Fruit fly (Drosophila melanogaster) whole organism: ENCODE measurements around the gene poe.

Source experiments
- CG8478 ChIP-seq: fragments of >200 bp; optimal IDR thresholded peaks from 2 replicates; lab custom pipeline; 2018; ENCODE audit warnings: inconsistent platforms
- Dll ChIP-seq: fragments of >200 bp; optimal IDR thresholded peaks from 2 replicates; lab custom pipeline; 2017
- EcR ChIP-seq, 2 experiments: fragments of >200 bp; optimal IDR thresholded peaks; 2 replicates each; lab custom pipeline; 2017; ENCODE audit warnings: missing biosample characterization in 2 of 2, missing genetic modification characterization in 2 of 2, missing genetic modification reagents in 2 of 2
- pan ChIP-seq: fragments of >200 bp; optimal IDR thresholded peaks from 2 replicates; lab custom pipeline; 2017
- psq ChIP-seq: fragments of >200 bp; optimal IDR thresholded peaks from 2 replicates; lab custom pipeline; 2017
- usp ChIP-seq: fragments of >200 bp; optimal IDR thresholded peaks from 2 replicates; lab custom pipeline; 2017; ENCODE audit warnings: missing biosample characterization, missing genetic modification characterization, mixed read lengths

poe gene

DNA sequence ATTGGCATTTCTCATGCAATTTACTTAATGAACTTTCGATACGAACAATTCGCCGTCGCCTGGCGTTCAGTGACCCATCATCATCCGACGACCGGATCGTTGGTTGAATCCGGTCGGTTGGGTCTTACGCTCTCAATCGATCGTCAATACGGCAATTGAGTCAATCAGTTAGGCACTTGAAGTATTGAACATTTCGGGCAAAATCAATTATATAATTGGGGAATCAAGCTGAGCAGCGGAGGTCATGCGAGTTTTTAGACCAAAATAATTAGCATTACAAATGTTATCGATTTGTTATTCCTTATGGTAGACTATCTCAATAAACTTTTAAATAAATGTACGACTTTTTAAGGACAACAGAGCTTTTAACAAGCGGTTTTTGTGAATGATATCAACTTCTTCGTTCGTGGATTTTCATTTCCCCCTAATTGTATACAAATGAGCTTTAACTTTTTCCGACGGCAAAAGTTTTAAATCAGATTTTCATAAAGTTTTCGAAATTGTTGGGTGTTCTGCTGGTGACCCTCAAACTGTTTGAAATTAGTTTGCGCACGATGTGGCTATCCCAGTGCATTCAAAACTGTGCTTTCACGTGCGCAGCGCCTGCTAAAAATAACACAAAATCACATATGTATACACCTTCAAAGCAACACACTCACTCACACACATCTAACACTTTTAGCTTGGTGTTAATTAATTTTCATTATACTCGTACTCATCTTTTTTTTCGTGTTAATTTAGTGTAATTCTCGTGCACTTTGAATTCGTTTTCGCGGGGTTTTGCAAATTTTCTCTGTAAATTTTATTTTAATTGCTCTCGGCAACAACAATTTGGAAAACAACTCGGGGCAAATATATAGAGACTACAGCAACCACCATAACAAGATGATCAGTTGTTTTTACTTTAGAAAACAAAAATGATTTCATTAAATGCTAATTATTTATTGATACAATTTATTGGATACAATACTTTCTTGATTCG, 26.8 kb upstream of the poe start:
- no peak for TF ChIP-seq Dll
- TF ChIP-seq usp, result no peak
- TF ChIP-seq EcR (GFP tag; optimal IDR thresholded peaks at IDR 0.05; lab: Kevin White, UChicago), result no peak
- no peak for TF ChIP-seq pan
- no peak for TF ChIP-seq CG8478 (lab: Kevin White, UChicago)
- no peak for TF ChIP-seq psq

DNA sequence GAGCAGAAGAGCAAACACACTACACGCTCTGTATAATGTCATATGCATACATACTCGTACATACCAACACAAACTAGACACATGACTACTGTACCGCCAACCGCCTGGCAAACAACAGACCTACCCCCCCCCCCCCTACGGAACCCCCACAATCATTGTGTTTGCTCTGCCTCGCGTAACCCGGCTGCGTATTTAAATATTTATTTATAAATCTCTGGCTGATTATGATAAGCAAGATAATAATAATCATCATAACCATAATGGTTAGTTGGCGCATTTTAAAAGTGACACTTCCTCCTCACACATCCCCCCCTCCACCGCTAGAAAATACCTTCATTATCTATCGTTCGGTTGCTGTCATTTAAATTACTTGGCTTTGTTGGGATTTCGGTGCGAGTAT, 26.0 kb upstream of the poe start:
- TF ChIP-seq pan (no peak), CG8478 (lab: Kevin White, UChicago) (no peak), usp (no peak), Dll (no peak), EcR (GFP tag; optimal IDR thresholded peaks at IDR 0.05; lab: Kevin White, UChicago) (no peak), psq (no peak)

DNA sequence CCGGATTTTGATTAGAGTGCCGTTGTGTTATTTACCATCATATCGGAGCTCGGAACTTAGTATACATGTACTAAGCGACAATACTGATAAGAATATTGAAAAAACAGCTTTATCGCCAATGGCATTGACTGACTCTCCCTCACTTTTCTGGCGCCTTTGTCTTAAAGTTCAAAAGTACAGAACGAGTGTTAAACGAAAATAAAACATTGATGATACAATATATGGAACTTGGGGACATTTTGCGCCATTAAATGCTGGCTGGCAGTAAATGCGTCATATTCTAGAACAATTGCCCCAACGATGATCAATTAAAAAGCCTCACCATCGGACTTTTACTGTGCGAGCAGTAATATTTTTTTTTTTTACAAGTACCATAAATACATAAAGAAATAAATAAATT, 23.8 kb upstream of the poe start:
- TF ChIP-seq usp (no peak), Dll (no peak), EcR (GFP tag; optimal IDR thresholded peaks at IDR 0.05; lab: Kevin White, UChicago) (no peak)

DNA sequence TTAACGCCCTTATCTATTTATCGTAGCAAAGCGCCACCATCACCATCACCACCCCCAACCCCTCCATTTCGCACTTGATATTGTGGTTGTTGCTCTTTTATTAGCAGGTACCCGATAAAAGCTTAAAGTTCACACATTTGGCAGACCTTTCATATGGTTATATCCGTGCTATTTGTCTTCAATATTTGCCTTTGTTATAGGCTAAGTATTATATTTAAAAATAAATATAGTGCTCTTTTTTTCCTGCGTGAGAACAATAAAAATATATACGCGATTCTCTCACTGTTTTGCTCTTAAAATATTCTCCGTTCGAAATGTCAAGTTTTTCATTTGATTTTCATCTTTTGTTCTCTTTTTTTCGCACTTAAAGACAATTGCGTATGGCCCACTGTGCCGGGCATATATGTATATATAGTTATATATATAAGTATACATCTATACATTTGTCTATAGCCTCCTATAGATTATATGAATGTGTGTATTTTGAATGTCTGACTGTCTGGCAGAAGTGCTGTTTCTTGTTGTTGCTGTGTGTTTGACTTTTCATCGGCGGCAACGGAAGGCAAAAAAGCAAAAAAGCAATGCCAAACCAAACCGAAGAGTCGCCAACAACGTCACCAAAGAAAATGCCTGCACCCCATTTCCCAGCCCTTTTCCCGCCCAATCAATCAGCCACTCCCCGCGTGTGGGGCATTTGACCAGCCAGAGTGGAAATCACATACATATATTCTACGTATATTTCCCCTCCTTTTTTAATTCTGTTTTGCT, 22.8 kb upstream of the poe start:
- TF ChIP-seq EcR (GFP tag; optimal IDR thresholded peaks at IDR 0.05; lab: Kevin White, UChicago), result no peak
- no peak for TF ChIP-seq pan
- TF ChIP-seq Dll, result no peak
- no peak for TF ChIP-seq CG8478 (lab: Kevin White, UChicago)
- no peak for TF ChIP-seq psq
- no peak for TF ChIP-seq usp

DNA sequence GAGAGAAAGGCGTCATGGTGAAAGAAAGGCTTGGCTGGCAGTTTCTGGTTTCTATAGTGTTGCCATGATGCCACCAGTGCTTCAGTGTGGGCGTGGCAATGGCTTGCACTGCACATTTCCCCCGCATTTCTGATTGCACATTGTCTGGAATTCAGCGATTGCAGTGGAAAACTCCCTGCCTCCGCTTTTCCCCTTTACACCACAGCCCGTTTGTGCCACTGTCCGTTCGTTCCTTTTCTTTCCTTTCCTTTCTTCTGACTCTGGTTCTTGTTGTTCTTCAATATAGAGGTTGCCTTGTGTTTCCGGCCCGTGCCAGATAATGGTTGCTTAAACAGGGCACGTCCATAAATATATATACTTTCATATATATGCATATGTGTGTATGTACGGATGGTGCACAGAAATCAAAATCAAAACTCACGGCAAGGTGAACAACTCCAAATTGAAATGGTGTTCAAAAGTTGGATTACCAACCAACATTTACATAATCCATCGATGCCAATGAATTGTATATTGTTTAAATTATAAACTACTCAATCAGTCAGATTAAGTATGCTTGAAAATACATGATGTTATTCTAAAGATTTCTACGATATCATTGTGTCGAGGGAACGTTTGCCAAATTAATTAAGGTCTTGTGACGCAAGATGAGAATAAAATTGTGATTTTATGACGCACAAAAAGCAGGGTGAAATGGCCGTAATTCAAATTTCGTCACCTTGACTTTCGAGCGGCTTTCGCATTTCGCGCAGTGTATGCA, 21.9 kb upstream of the poe start:
- no peak for TF ChIP-seq CG8478 (lab: Kevin White, UChicago)
- no peak for TF ChIP-seq EcR (GFP tag; optimal IDR thresholded peaks at IDR 0.05; lab: Kevin White, UChicago)
- no peak for TF ChIP-seq Dll
- no peak for TF ChIP-seq pan
- TF ChIP-seq usp, result no peak
- TF ChIP-seq psq, result no peak

DNA sequence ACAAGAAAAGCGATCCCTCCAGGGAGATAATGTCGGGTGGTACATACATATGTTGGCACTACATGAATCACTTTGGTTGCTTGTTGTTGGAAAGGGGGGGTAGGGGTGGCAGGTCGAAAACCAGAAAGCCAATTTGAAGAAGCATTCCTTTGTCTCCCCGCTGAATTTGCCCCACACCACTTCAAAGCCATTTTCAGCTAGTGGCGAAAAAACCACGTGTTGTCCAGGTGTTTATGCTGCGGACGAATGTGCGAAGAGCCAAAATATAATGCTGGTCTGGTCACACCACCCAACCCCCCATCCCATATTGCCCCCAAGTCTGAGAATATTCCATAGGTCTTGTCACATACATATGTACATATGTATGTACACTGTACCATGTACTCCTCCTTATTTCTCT, 20.5 kb upstream of the poe start:
- no peak for TF ChIP-seq EcR (GFP tag; optimal IDR thresholded peaks at IDR 0.05; lab: Kevin White, UChicago)
- no peak for TF ChIP-seq CG8478 (lab: Kevin White, UChicago)
- TF ChIP-seq pan, result no peak
- no peak for TF ChIP-seq usp
- no peak for TF ChIP-seq psq
- TF ChIP-seq Dll, result no peak

DNA sequence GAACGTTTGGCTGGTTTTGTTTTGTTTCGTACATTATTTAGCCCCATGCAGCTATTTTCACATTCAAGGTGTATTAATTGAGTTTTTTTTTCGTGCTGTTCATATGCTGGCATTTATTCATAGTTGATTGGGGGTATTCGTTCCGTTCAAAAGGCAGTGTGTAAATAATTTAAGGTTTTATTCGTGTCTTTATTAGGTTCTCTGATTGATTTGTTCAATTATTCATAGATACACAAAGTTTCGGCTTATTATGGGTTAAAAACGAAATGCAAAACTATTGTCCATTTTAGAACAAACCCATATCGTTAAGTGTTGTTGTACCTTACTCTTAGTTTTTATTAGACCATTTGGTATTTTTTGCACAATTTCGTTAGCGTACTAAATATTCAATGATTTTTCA, 20.0 kb upstream of the poe start:
- no peak for TF ChIP-seq usp
- no peak for TF ChIP-seq pan
- TF ChIP-seq EcR (GFP tag; optimal IDR thresholded peaks at IDR 0.05; lab: Kevin White, UChicago), result no peak

DNA sequence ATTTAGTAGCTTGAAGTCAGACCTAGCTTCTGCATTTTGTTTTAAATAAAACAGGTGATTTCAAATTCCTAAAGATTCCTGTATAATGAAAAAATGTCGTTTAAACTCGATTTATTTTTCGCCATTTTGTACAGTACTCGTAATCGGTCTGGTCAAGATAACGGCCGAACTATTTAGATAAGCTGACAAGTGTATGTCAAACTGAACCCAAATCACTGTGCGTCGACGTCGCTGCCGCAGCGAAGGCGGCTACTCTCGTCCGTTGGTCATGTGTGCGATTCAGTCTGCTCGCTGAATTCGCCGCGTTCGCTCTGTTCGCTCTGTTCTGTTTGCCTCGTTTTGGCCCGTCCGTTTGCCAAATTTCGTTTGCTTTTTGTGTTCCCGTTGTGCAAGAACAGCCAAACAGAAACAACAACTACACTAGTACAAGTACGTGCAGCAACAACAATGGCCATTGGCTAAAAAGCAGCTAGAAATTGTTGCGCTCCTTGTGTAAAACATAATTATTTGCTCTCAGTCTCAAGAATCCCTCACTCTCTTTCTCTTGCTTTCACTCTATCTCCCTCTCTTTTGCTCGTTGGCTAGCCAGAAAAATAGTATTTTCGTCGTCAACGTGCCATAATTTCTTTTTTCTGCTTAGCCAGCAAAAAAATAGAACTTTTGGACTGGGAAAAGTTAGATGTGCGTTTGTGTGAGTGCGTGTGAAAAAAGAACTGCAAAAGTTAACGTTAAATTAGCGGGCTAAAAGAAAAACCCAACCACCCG, 16.8 kb upstream of the poe start:
- no peak for TF ChIP-seq CG8478 (lab: Kevin White, UChicago)
- no peak for TF ChIP-seq Dll

DNA sequence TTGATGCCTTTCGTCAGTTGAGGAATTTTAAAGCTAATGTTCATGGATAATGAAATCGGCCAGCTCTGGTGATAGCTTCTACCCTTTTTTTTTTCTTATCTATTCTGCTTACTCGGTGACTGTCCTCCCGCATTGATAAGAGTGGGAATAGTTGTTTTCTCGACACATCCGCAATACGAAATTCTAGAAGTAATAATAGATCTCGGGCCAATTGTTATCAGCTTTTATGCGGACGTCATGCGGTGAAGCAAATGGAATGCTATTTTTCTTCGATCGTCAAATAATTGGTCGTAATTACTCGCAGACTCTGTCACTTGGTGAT, 16.0 kb upstream of the poe start:
- TF ChIP-seq psq, result no peak
- TF ChIP-seq usp, result no peak
- TF ChIP-seq CG8478 (lab: Kevin White, UChicago), result no peak
- no peak for TF ChIP-seq pan
- TF ChIP-seq EcR (GFP tag; optimal IDR thresholded peaks at IDR 0.05; lab: Kevin White, UChicago), result no peak
- no peak for TF ChIP-seq Dll

DNA sequence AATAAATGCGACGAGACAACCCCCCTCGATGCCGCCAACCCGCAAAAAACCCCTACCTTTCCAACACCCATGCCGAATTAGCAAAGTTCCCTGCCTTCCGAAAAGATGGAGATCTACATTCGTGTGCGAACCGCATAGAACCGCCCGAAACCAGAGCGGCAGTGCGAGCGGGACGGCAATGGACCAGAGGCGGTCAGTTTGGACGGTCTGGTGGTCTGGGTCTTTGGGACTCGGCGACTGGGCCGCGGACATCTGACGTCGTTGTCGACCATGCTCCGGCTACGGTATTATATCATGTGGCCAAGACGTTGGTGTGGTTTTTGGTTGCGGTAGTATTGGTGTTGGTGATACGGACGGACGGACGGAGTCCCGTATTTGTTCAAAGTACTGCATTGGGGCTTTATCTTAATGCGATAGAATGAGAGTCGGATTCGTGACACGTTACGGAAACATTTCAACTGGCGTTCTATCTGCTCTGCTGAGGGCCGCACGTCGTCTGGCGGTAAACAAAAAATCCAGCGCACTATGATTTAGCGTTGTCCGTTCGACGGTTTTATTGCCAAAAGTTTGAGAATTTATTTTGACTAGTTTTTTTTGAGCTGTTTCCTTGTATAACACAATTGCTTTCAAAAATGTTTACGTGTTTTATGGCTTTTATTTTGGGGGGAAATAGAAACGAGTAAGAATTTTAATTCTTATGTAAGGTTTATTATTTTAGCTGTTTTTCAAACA, 15.5 kb upstream of the poe start:
- TF ChIP-seq psq (no peak), EcR (GFP tag; optimal IDR thresholded peaks at IDR 0.05; lab: Kevin White, UChicago) (no peak), CG8478 (lab: Kevin White, UChicago) (no peak), Dll (no peak), pan (no peak), usp (no peak)

DNA sequence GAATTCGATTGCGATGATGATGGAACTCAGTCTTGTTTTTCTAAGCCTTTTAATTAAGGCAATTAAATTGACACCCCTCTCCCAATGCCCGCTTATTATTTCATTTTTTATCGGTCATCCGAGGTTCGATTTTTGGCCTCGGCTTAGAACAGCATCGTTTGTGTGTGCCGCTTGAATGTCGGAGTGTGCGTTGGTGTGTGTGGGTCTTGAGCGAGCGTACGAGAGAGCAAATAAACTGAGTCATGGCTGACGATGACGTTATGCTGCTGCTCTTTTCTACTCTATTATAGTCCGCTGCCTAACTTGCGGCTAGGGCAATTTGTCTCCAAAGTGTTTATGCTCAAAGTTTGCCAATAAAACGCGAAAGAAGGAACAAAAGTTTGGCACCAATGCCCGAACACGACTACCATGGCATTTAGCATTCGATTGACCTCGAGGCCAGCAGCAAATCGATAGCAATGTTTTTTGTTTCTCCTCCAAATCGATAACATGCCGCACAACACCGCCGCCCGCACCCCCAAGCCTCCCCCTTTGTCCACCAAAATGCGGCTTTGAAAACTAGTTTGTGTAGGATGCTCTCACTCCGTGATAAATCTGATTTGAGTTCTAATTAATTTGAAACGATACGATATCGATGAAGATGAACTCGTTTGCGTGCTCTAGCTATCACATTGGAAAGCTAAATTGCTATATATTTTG, 14.2 kb upstream of the poe start:
- TF ChIP-seq psq, result no peak
- no peak for TF ChIP-seq Dll
- no peak for TF ChIP-seq CG8478 (lab: Kevin White, UChicago)
- TF ChIP-seq pan, result no peak
- TF ChIP-seq usp, result no peak
